Worm (Caenorhabditis elegans) whole organism, L3 larva: ENCODE measurements around the gene F13C5.2.

Experiments
- aly-2 ChIP-seq: fragments of 150-350 bp; optimal IDR thresholded peaks from 2 replicates; lab custom pipeline; 2014; ENCODE audit warnings: missing biosample characterization, missing genetic modification characterization
- fos-1 ChIP-seq: fragments of 150-350 bp; optimal IDR thresholded peaks from 2 replicates; lab custom pipeline; 2014; ENCODE audit warnings: missing biosample characterization, missing genetic modification characterization
- nhr-12 ChIP-seq: fragments of 150-350 bp; optimal IDR thresholded peaks from 2 replicates; lab custom pipeline; 2014; ENCODE audit warnings: missing biosample characterization, missing genetic modification characterization
- nhr-237 ChIP-seq: fragments of 150-350 bp; optimal IDR thresholded peaks from 2 replicates; lab custom pipeline; 2014; ENCODE audit warnings: missing biosample characterization, missing genetic modification characterization
- snpc-4 ChIP-seq: fragments of 150-350 bp; optimal IDR thresholded peaks from 2 replicates; lab custom pipeline; 2014; ENCODE audit warnings: missing biosample characterization, missing genetic modification characterization
- ztf-4 ChIP-seq: fragments of 150-350 bp; optimal IDR thresholded peaks from 2 replicates; lab custom pipeline; 2014; ENCODE audit warnings: missing biosample characterization, missing genetic modification characterization

ce11 chrX:551175-551729 lies 42.5 kb upstream of the F13C5.2 start, which contains the start of gene F57C12.2:
- no peak for TF ChIP-seq snpc-4
- TF ChIP-seq nhr-237 (tag; lab: Kevin White, UChicago): no peak
- no peak for TF ChIP-seq aly-2 (tag; lab: Kevin White, UChicago)
- no peak for TF ChIP-seq ztf-4 (tag; lab: Kevin White, UChicago)
- TF ChIP-seq nhr-12 (tag; lab: Kevin White, UChicago): no peak
- TF ChIP-seq fos-1 (tag; lab: Kevin White, UChicago): no peak
